Worm (Caenorhabditis elegans) whole organism, young adult: ENCODE results near the gene R05F9.9.
"Not testable (repeated sequence)": the region's sequence is repeated elsewhere in the genome, so short reads cannot be mapped to it uniquely, and the experiment has no call there.

Source experiments
- B0019.2 ChIP-seq: fragments of 200-800 bp; sonication (Bioruptor generic); conservative IDR thresholded peaks from 2 replicates; pipeline ENCODE4 v1.3.6; 2022; ENCODE audit warnings: missing genetic modification reagents, missing genetic modification characterization, missing compliant biosample characterization
- B0261.1 ChIP-seq: sonication (generic microtip); optimal IDR thresholded peaks from 2 replicates; lab custom pipeline; 2016; ENCODE audit warnings: mild to moderate bottlenecking, missing genetic modification characterization, moderate library complexity, missing compliant biosample characterization
- D2030.7 ChIP-seq: fragments of 200-800 bp; sonication (Bioruptor generic); IDR thresholded peaks from 2 replicates; pipeline ENCODE4 v1.3.6; 2022; ENCODE audit warnings: missing genetic modification reagents, missing genetic modification characterization, missing compliant biosample characterization
- F33H1.4 ChIP-seq: fragments of 200-800 bp; sonication (Bioruptor generic); IDR thresholded peaks from 2 replicates; pipeline ENCODE4 v1.3.6; 2022; ENCODE audit warnings: missing genetic modification reagents, missing genetic modification characterization, missing compliant biosample characterization
- K12H6.12 ChIP-seq: fragments of 200-800 bp; sonication (Bioruptor generic); optimal IDR thresholded peaks from 2 replicates; lab custom pipeline; 2018; ENCODE audit warnings: mild to moderate bottlenecking, missing genetic modification characterization, missing compliant biosample characterization
- T07F8.4 ChIP-seq: sonication (generic microtip); optimal IDR thresholded peaks from 2 replicates; lab custom pipeline; 2016; ENCODE audit warnings: mild to moderate bottlenecking, missing genetic modification characterization, moderate library complexity, missing compliant biosample characterization
- Y53G8AR.9 ChIP-seq: fragments of 200-800 bp; sonication (Bioruptor generic); conservative IDR thresholded peaks from 2 replicates; pipeline ENCODE4 v1.3.6; 2022; ENCODE audit warnings: missing genetic modification reagents, missing genetic modification characterization, missing compliant biosample characterization
- Y56A3A.18 ChIP-seq: fragments of 200-800 bp; sonication (Bioruptor generic); IDR thresholded peaks from 2 replicates; pipeline ENCODE4 v1.3.6; 2022; ENCODE audit warnings: missing genetic modification reagents, missing genetic modification characterization, missing compliant biosample characterization
- aptf-2 ChIP-seq: fragments of 200-800 bp; sonication (Bioruptor generic); conservative IDR thresholded peaks from 2 replicates; pipeline ENCODE4 v1.3.6; 2022; ENCODE audit warnings: missing genetic modification reagents, missing genetic modification characterization, missing compliant biosample characterization
- athp-1 ChIP-seq: sonication (generic microtip); optimal IDR thresholded peaks from 2 replicates; lab custom pipeline; 2017; ENCODE audit warnings: mild to moderate bottlenecking, missing genetic modification characterization, missing compliant biosample characterization
- attf-3 ChIP-seq: fragments of 200-800 bp; sonication (Bioruptor generic); conservative IDR thresholded peaks from 2 replicates; pipeline ENCODE4 v1.3.6; 2022; ENCODE audit warnings: missing genetic modification reagents, missing genetic modification characterization, missing compliant biosample characterization
- bed-1 ChIP-seq: fragments of 200-800 bp; sonication (Bioruptor generic); IDR thresholded peaks from 2 replicates; pipeline ENCODE4 v1.3.6; 2022; ENCODE audit warnings: missing genetic modification reagents, missing genetic modification characterization, missing compliant biosample characterization
- cebp-1 ChIP-seq, 2 experiments: fragments of 200-800 bp in 1 of 2; sonication (Bioruptor generic) in 1 of 2; sonication (generic microtip) in 1 of 2; IDR thresholded peaks in 1 of 2; optimal IDR thresholded peaks in 1 of 2; 2 replicates each; pipeline versions ENCODE4 v1.3.6 to Lab custom; 2017 to 2022; ENCODE audit warnings: missing compliant biosample characterization in 2 of 2, missing genetic modification characterization in 2 of 2, mild to moderate bottlenecking in 1 of 2, missing genetic modification reagents in 1 of 2, moderate library complexity in 1 of 2
- cebp-2 ChIP-seq: fragments of 200-800 bp; sonication (Bioruptor generic); IDR thresholded peaks from 2 replicates; pipeline ENCODE4 v1.3.6; 2022; ENCODE audit warnings: missing genetic modification characterization, missing compliant biosample characterization
- ceh-100 ChIP-seq: fragments of 200-800 bp; sonication (Bioruptor generic); IDR thresholded peaks from 2 replicates; pipeline ENCODE4 v1.3.6; 2022; ENCODE audit warnings: missing genetic modification reagents, missing genetic modification characterization, missing compliant biosample characterization
- ceh-40 ChIP-seq: fragments of 200-800 bp; sonication (Bioruptor generic); IDR thresholded peaks from 2 replicates; pipeline ENCODE4 v1.3.6; 2022; ENCODE audit warnings: missing genetic modification characterization, missing compliant biosample characterization
- ceh-58 ChIP-seq: fragments of 200-800 bp; sonication (Bioruptor generic); IDR thresholded peaks from 2 replicates; pipeline ENCODE4 v1.3.6; 2022; ENCODE audit warnings: missing genetic modification characterization, missing compliant biosample characterization
- dox-1 ChIP-seq: fragments of 200-800 bp; sonication (Bioruptor generic); IDR thresholded peaks from 2 replicates; pipeline ENCODE4 v1.3.6; 2022; ENCODE audit warnings: missing genetic modification reagents, missing genetic modification characterization, missing compliant biosample characterization
- dpff-1 ChIP-seq: sonication (generic microtip); optimal IDR thresholded peaks from 2 replicates; lab custom pipeline; 2017; ENCODE audit warnings: mild to moderate bottlenecking, missing genetic modification characterization, missing compliant biosample characterization
- ets-4 ChIP-seq: fragments of 200-800 bp; sonication (Bioruptor generic); optimal IDR thresholded peaks from 2 replicates; lab custom pipeline; 2018; ENCODE audit warnings: mild to moderate bottlenecking, missing genetic modification characterization, missing compliant biosample characterization
- hmg-1.2 ChIP-seq: fragments of 200-800 bp; sonication (Bioruptor generic); IDR thresholded peaks from 2 replicates; pipeline ENCODE4 v1.3.6; 2022; ENCODE audit warnings: missing genetic modification reagents, missing genetic modification characterization, missing compliant biosample characterization
- hrde-1 ChIP-seq: sonication (generic microtip); optimal IDR thresholded peaks from 2 replicates; lab custom pipeline; 2016; ENCODE audit warnings: missing genetic modification characterization, mild to moderate bottlenecking, missing compliant biosample characterization, moderate library complexity, missing genotype, missing genetic modification reagents, borderline replicate concordance
- let-607 ChIP-seq, 2 experiments: fragments of 200-800 bp in 1 of 2; sonication (Bioruptor generic) in 1 of 2; sonication (generic microtip) in 1 of 2; optimal IDR thresholded peaks; 2 replicates each; lab custom pipeline; 2016 to 2018; ENCODE audit warnings: mild to moderate bottlenecking in 2 of 2, missing compliant biosample characterization in 2 of 2, missing genetic modification characterization in 2 of 2, moderate library complexity in 2 of 2, missing genotype in 1 of 2
- lin-26 ChIP-seq: fragments of 200-800 bp; sonication (Bioruptor generic); IDR thresholded peaks from 2 replicates; pipeline ENCODE4 v1.3.6; 2022; ENCODE audit warnings: missing genetic modification reagents, missing genetic modification characterization, missing compliant biosample characterization
- lsy-27 ChIP-seq: sonication (generic microtip); optimal IDR thresholded peaks from 2 replicates; lab custom pipeline; 2017; ENCODE audit warnings: missing genetic modification characterization, mild to moderate bottlenecking, missing compliant biosample characterization, antibody characterized with exemption, missing genotype, borderline replicate concordance; ENCODE audit not compliant: insufficient read depth
- madf-10 ChIP-seq: sonication (generic microtip); optimal IDR thresholded peaks from 2 replicates; lab custom pipeline; 2016; ENCODE audit warnings: mild to moderate bottlenecking, missing genetic modification characterization, missing compliant biosample characterization
- madf-3 ChIP-seq: fragments of 200-800 bp; sonication (Bioruptor generic); IDR thresholded peaks from 2 replicates; pipeline ENCODE4 v1.3.6; 2022; ENCODE audit warnings: missing genetic modification reagents, missing genetic modification characterization, missing compliant biosample characterization
- madf-6 ChIP-seq: fragments of 200-800 bp; sonication (Bioruptor generic); IDR thresholded peaks from 2 replicates; pipeline ENCODE4 v1.3.6; 2022; ENCODE audit warnings: missing genetic modification reagents, missing genetic modification characterization, missing compliant biosample characterization
- madf-8 ChIP-seq: fragments of 200-800 bp; sonication (Bioruptor generic); conservative IDR thresholded peaks from 2 replicates; pipeline ENCODE4 v1.3.6; 2022; ENCODE audit warnings: missing genetic modification reagents, missing genetic modification characterization, missing compliant biosample characterization
- mcd-1 ChIP-seq: fragments of 200-800 bp; sonication (Bioruptor generic); IDR thresholded peaks from 2 replicates; pipeline ENCODE4 v1.3.6; 2022; ENCODE audit warnings: missing genetic modification reagents, missing genetic modification characterization, missing compliant biosample characterization
- nfya-2 ChIP-seq: fragments of 200-800 bp; sonication (Bioruptor generic); IDR thresholded peaks from 2 replicates; pipeline ENCODE4 v1.3.6; 2022; ENCODE audit warnings: missing genetic modification reagents, missing genetic modification characterization, missing compliant biosample characterization
- nfyb-1 ChIP-seq: fragments of 200-800 bp; sonication (Bioruptor generic); IDR thresholded peaks from 2 replicates; pipeline ENCODE4 v1.3.6; 2022; ENCODE audit warnings: missing genetic modification reagents, missing genetic modification characterization, missing compliant biosample characterization
- nhr-27 ChIP-seq: fragments of 200-800 bp; sonication (Bioruptor generic); optimal IDR thresholded peaks from 2 replicates; lab custom pipeline; 2018; ENCODE audit warnings: mild to moderate bottlenecking, missing genetic modification characterization, moderate library complexity, missing compliant biosample characterization
- nhr-90 ChIP-seq: sonication (generic microtip); optimal IDR thresholded peaks from 2 replicates; lab custom pipeline; 2016; ENCODE audit warnings: missing genotype, mild to moderate bottlenecking, missing genetic modification characterization, missing compliant biosample characterization
- pbrm-1 ChIP-seq: fragments of 200-800 bp; sonication (Bioruptor generic); IDR thresholded peaks from 2 replicates; pipeline ENCODE4 v1.3.6; 2022; ENCODE audit warnings: missing genetic modification reagents, missing genetic modification characterization, missing compliant biosample characterization
- rpc-1 ChIP-seq, 2 experiments: fragments of 150-350 bp in 1 of 2; sonication (generic microtip) in 1 of 2; optimal IDR thresholded peaks; 2 replicates each; lab custom pipeline; 2014 to 2018; ENCODE audit warnings: missing biosample characterization in 1 of 2, missing genetic modification characterization in 1 of 2, missing genetic modification reagents in 1 of 2, missing genotype in 1 of 2
- somi-1 ChIP-seq: fragments of 200-800 bp; sonication (Bioruptor generic); optimal IDR thresholded peaks from 2 replicates; lab custom pipeline; 2018; ENCODE audit warnings: mild to moderate bottlenecking, missing genetic modification characterization, missing compliant biosample characterization
- tbx-9 ChIP-seq: sonication (generic microtip); optimal IDR thresholded peaks from 2 replicates; lab custom pipeline; 2016; ENCODE audit warnings: borderline replicate concordance, missing genetic modification characterization, inconsistent platforms, missing compliant biosample characterization
- ztf-25 ChIP-seq: fragments of 200-800 bp; sonication (Bioruptor generic); IDR thresholded peaks from 2 replicates; pipeline ENCODE4 v1.3.6; 2022; ENCODE audit warnings: missing genetic modification reagents, missing genetic modification characterization, missing compliant biosample characterization

Gene R05F9.9

ce11 chrII:4935518-4935917 lies 33.6 kb upstream of the R05F9.9 start, which contains the start of gene ZK546.5:
Gene ZK546.5 (plus strand): TSS chrII:4935818.
- TF ChIP-seq mcd-1 (GFP tag; lab: Robert Waterston, UW) = 0 out of 2 replicates have a peak, but pooled peaks have one; percentile 18
- no peak for TF ChIP-seq K12H6.12 (tag; lab: Kevin White, UChicago)
- TF ChIP-seq, all 124 proteins: peak for 1

ce11 chrII:4934954-4935353 lies 33.1 kb upstream of the R05F9.9 start, which contains the start of gene gst-30:
Gene gst-30 (minus strand): TSS chrII:4935054.
- no peak for TF ChIP-seq nfya-2 (GFP tag; lab: Robert Waterston, UW)

DNA sequence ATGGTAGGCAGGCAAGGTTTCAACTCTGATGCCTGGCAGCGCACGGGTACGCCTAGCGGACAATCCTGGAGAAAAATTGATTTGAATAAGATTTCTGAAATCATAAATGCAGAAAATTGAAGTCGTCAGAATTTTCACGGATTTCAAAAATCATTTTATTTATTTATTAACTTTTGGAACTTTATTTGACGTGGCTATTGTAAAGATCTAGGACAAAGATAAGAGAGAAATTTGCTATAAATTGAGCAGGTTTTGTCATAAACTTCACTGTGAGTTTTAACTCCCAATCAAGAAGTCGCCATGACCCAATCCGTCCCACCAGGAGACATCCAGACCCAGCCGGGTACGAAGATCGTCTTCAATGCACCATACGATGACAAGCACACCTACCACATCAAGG lies 30.8 kb upstream of the R05F9.9 start, which contains the start of gene msp-152:
Gene msp-152, plus strand, starts transcription at position 301 of the 400 bp plus-strand sequence.
- not testable (repeated sequence) for TF ChIP-seq ets-4 (GFP tag; lab: Kevin White, UChicago); bed-1 (GFP tag; lab: Robert Waterston, UW); madf-10

DNA sequence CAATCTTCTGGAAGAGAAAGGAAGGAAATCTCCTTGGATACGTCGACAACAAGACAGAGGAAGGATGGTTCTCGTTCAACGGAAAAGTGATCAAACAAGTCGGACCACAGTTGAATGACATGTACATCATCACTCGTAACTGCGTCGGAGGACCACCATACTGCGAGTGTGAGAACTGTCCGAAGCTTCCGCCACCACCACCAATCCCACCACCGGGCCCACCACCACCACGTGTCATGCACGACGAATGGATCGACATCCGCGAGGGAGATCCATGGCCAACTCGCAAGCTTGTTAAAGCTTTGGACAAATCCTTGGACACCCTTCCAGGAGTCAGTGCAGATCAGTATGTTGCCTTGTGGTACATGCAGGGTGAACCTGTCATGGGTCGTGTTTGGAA lies 29.4 kb upstream of the R05F9.9 start:
- TF ChIP-seq D2030.7 (GFP tag; lab: Robert Waterston, UW) (no peak), tbx-9 (no peak), lin-26 (GFP tag; lab: Robert Waterston, UW) (no peak), attf-3 (no peak), let-607 (tag; optimal IDR thresholded peaks at IDR 0.05; lab: Kevin White, UChicago) (no peak), ceh-100 (GFP tag; lab: Robert Waterston, UW) (no peak), athp-1 (tag; lab: Kevin White, UChicago) (no peak), B0019.2 (GFP tag; lab: Robert Waterston, UW) (no peak), madf-8 (no peak), nhr-27 (tag; lab: Kevin White, UChicago) (no peak), dpff-1 (tag; lab: Kevin White, UChicago) (no peak), hrde-1 (tag; lab: Kevin White, UChicago) (no peak), madf-3 (no peak), T07F8.4 (tag; lab: Kevin White, UChicago) (no peak), nhr-90 (no peak), ceh-58 (GFP tag; lab: Robert Waterston, UW) (no peak), lsy-27 (tag; lab: Kevin White, UChicago) (no peak), F33H1.4 (GFP tag; lab: Robert Waterston, UW) (no peak), dox-1 (GFP tag; lab: Robert Waterston, UW) (no peak), somi-1 (GFP tag; lab: Kevin White, UChicago) (no peak)

ce11 chrII:4928367-4928766 lies 26.5 kb upstream of the R05F9.9 start:
- TF ChIP-seq nfyb-1 (GFP tag; lab: Robert Waterston, UW) = peak; percentile 49; the same call in 1 of the 2 replicates
- TF ChIP-seq madf-6 (GFP tag; lab: Robert Waterston, UW) = peak; percentile 57; the same call in 1 of the 2 replicates
- peak; percentile 87 for TF ChIP-seq ztf-25
- peak; percentile 32; the same call in 1 of the 2 replicates for TF ChIP-seq cebp-1 (GFP tag; IDR thresholded peaks at IDR 0.05; lab: Robert Waterston, UW)
- TF ChIP-seq cebp-1 (tag; optimal IDR thresholded peaks at IDR 0.05; lab: Kevin White, UChicago); rpc-1 (optimal IDR thresholded peaks at IDR 0.05; lab: Kevin White, UChicago): not testable (repeated sequence)
- 0 out of 2 replicates have a peak, but pooled peaks have one; percentile 16 for TF ChIP-seq F33H1.4 (GFP tag; lab: Robert Waterston, UW)
- TF ChIP-seq rpc-1 (tag; optimal IDR thresholded peaks at IDR 0.05; lab: Kevin White, UChicago) = peak; percentile 44
- 0 out of 2 replicates have a peak, but pooled peaks have one; percentile 28 for TF ChIP-seq Y53G8AR.9 (GFP tag; lab: Robert Waterston, UW)
- 0 out of 2 replicates have a peak, but pooled peaks have one; percentile 22 for TF ChIP-seq cebp-2 (GFP tag; lab: Robert Waterston, UW)
- peak; percentile 61 for TF ChIP-seq B0261.1 (tag; lab: Kevin White, UChicago)
- TF ChIP-seq hmg-1.2 = peak; percentile 74
- 0 out of 2 replicates have a peak, but pooled peaks have one; percentile 22 for TF ChIP-seq mcd-1 (GFP tag; lab: Robert Waterston, UW)
- 0 out of 2 replicates have a peak, but pooled peaks have one; percentile 10 for TF ChIP-seq aptf-2
- TF ChIP-seq lin-26 (GFP tag; lab: Robert Waterston, UW) = peak; percentile 96
- 0 out of 2 replicates have a peak, but pooled peaks have one; percentile 69 for TF ChIP-seq ceh-40 (GFP tag; lab: Robert Waterston, UW)
- 0 out of 2 replicates have a peak, but pooled peaks have one; percentile 38 for TF ChIP-seq Y56A3A.18 (GFP tag; lab: Robert Waterston, UW)
- TF ChIP-seq pbrm-1 (GFP tag; lab: Robert Waterston, UW) = 0 out of 2 replicates have a peak, but pooled peaks have one; percentile 28
